Fruit fly (Drosophila melanogaster) whole organism, embryonic: ENCODE results near the gene CG11562.

Experiments used
- Bgb ChIP-seq: fragments of 200-800 bp; sonication (Bioruptor generic); IDR thresholded peaks from 2 replicates; pipeline ENCODE4 v1.3.6; 2022; ENCODE audit warnings: missing biosample characterization, missing genetic modification characterization; ENCODE audit not compliant: partially characterized antibody
- CG10209 ChIP-seq: fragments of 200-800 bp; sonication (Bioruptor generic); optimal IDR thresholded peaks from 3 replicates; lab custom pipeline; 2017; ENCODE audit warnings: missing biosample characterization, mild to moderate bottlenecking, missing genetic modification characterization, missing genetic modification reagents
- CG10321 ChIP-seq: fragments of 200-800 bp; sonication (Bioruptor generic); IDR thresholded peaks from 2 replicates; pipeline ENCODE4 v1.3.6; 2022; ENCODE audit warnings: missing biosample characterization, missing genetic modification characterization
- CG10565 ChIP-seq: fragments of 200-800 bp; sonication (Bioruptor generic); optimal IDR thresholded peaks from 3 replicates; lab custom pipeline; 2016; ENCODE audit warnings: missing biosample characterization, mild to moderate bottlenecking, missing genetic modification characterization
- CG11723 ChIP-seq: fragments of 200-800 bp; sonication (Bioruptor generic); optimal IDR thresholded peaks from 2 replicates; lab custom pipeline; 2017; ENCODE audit warnings: missing biosample characterization, mild to moderate bottlenecking, missing genetic modification characterization
- CG12391 ChIP-seq: fragments of 200-800 bp; sonication (Bioruptor generic); optimal IDR thresholded peaks from 3 replicates; lab custom pipeline; 2018; ENCODE audit warnings: missing biosample characterization, mild to moderate bottlenecking, missing genetic modification characterization, moderate library complexity
- CG14860 ChIP-seq: fragments of 200-800 bp; sonication (Bioruptor generic); IDR thresholded peaks from 3 replicates; pipeline ENCODE4 v1.3.6; 2022; ENCODE audit warnings: missing biosample characterization, missing genetic modification characterization; ENCODE audit not compliant: partially characterized antibody
- CG1529 ChIP-seq: fragments of 200-800 bp; sonication (Bioruptor generic); optimal IDR thresholded peaks from 3 replicates; lab custom pipeline; 2018; ENCODE audit warnings: missing biosample characterization, missing genetic modification characterization
- CG1603 ChIP-seq: fragments of 200-800 bp; sonication (Bioruptor generic); optimal IDR thresholded peaks from 2 replicates; lab custom pipeline; 2019; ENCODE audit warnings: missing biosample characterization, mild to moderate bottlenecking, missing genetic modification characterization, moderate library complexity
- CG17361 ChIP-seq: fragments of 200-800 bp; sonication (Bioruptor generic); IDR thresholded peaks from 3 replicates; pipeline ENCODE4 v1.3.6; 2022; ENCODE audit warnings: missing biosample characterization, missing genetic modification characterization
- CG17912 ChIP-seq: fragments of 200-800 bp; sonication (Bioruptor generic); optimal IDR thresholded peaks from 2 replicates; lab custom pipeline; 2018; ENCODE audit warnings: missing biosample characterization, mild to moderate bottlenecking, missing genetic modification characterization
- CG18262 ChIP-seq: fragments of 200-800 bp; optimal IDR thresholded peaks from 3 replicates; lab custom pipeline; 2019; ENCODE audit warnings: missing biosample characterization, mild to moderate bottlenecking, missing genetic modification characterization, moderate library complexity
- CG2116 ChIP-seq: fragments of 200-800 bp; sonication (Bioruptor generic); optimal IDR thresholded peaks from 3 replicates; lab custom pipeline; 2018; ENCODE audit warnings: missing biosample characterization, mild to moderate bottlenecking, missing genetic modification characterization
- CG3281 ChIP-seq: fragments of 200-800 bp; sonication (Bioruptor generic); optimal IDR thresholded peaks from 3 replicates; lab custom pipeline; 2017; ENCODE audit warnings: missing biosample characterization, mild to moderate bottlenecking, missing genetic modification characterization
- CG34422 ChIP-seq: fragments of 200-800 bp; sonication (Bioruptor generic); IDR thresholded peaks from 3 replicates; pipeline ENCODE4 v1.3.6; 2022; ENCODE audit warnings: missing biosample characterization, missing genetic modification characterization
- CG4617 ChIP-seq: fragments of 200-800 bp; sonication (Bioruptor generic); optimal IDR thresholded peaks from 3 replicates; lab custom pipeline; 2016; ENCODE audit warnings: missing biosample characterization, missing genetic modification characterization, borderline replicate concordance
- CG7839 ChIP-seq: fragments of 200-800 bp; sonication (Bioruptor generic); optimal IDR thresholded peaks from 3 replicates; lab custom pipeline; 2018; ENCODE audit warnings: missing biosample characterization, mild to moderate bottlenecking, missing genetic modification characterization, moderate library complexity
- CG7928 ChIP-seq: fragments of 200-800 bp; sonication (Bioruptor generic); optimal IDR thresholded peaks from 2 replicates; lab custom pipeline; 2017; ENCODE audit warnings: missing biosample characterization, mild to moderate bottlenecking, missing genetic modification characterization
- CG9609 ChIP-seq: fragments of 200-800 bp; sonication (Bioruptor generic); optimal IDR thresholded peaks from 3 replicates; lab custom pipeline; 2016; ENCODE audit warnings: missing biosample characterization, missing genetic modification characterization
- CG9797 ChIP-seq: fragments of 200-800 bp; sonication (Bioruptor generic); optimal IDR thresholded peaks from 3 replicates; lab custom pipeline; 2018; ENCODE audit warnings: missing biosample characterization, mild to moderate bottlenecking, missing genetic modification characterization
- E2f2 ChIP-seq: fragments of 200-800 bp; sonication (Bioruptor generic); IDR thresholded peaks from 2 replicates; pipeline ENCODE4 v1.3.6; 2022; ENCODE audit warnings: missing biosample characterization, missing genetic modification characterization
- Ets65A ChIP-seq: fragments of 200-800 bp; sonication (Bioruptor generic); peaks from one replicate; lab custom pipeline; 2016; ENCODE audit warnings: missing biosample characterization, missing genetic modification characterization
- Ets97D ChIP-seq: fragments of 200-800 bp; sonication (Bioruptor generic); optimal IDR thresholded peaks from 3 replicates; lab custom pipeline; 2016; ENCODE audit warnings: missing biosample characterization, missing genetic modification characterization
- Fer1 ChIP-seq: fragments of 200-800 bp; sonication (Bioruptor generic); optimal IDR thresholded peaks from 2 replicates; lab custom pipeline; 2017; ENCODE audit warnings: missing biosample characterization, mild to moderate bottlenecking, missing genetic modification characterization
- Gug ChIP-seq: fragments of 200-800 bp; sonication (Bioruptor generic); IDR thresholded peaks from 4 replicates; pipeline ENCODE4 v1.3.6; 2022; ENCODE audit warnings: missing biosample characterization, missing genetic modification characterization
- HLHmδ ChIP-seq: fragments of 200-800 bp; sonication (Bioruptor generic); optimal IDR thresholded peaks from 2 replicates; lab custom pipeline; 2018; ENCODE audit warnings: missing biosample characterization, mild to moderate bottlenecking, missing genetic modification characterization, moderate library complexity
- HmgZ ChIP-seq: fragments of 200-800 bp; sonication (Bioruptor generic); optimal IDR thresholded peaks from 2 replicates; lab custom pipeline; 2018; ENCODE audit warnings: missing biosample characterization, mild to moderate bottlenecking, missing genetic modification characterization
- MBD-R2 ChIP-seq: fragments of 200-800 bp; sonication (Bioruptor generic); IDR thresholded peaks from 2 replicates; pipeline ENCODE4 v1.3.6; 2022; ENCODE audit warnings: missing biosample characterization, missing genetic modification characterization
- NC2β ChIP-seq: fragments of 200-800 bp; sonication (Bioruptor generic); optimal IDR thresholded peaks from 2 replicates; lab custom pipeline; 2016; ENCODE audit warnings: missing biosample characterization, missing genetic modification characterization
- Nf-YC ChIP-seq: fragments of 200-800 bp; optimal IDR thresholded peaks from 3 replicates; lab custom pipeline; 2019; ENCODE audit warnings: missing biosample characterization, mild to moderate bottlenecking, missing genetic modification characterization, moderate library complexity
- Scr ChIP-seq: fragments of 200-800 bp; sonication (Bioruptor generic); IDR thresholded peaks from 2 replicates; pipeline ENCODE4 v1.3.6; 2022; ENCODE audit warnings: missing biosample characterization, missing genetic modification characterization; ENCODE audit not compliant: partially characterized antibody
- Stat92E ChIP-seq, 3 experiments: fragments of >200 bp in 2 of 3; fragments of 200-800 bp in 1 of 3; sonication (Bioruptor generic) in 1 of 3; optimal IDR thresholded peaks; 2 replicates each; lab custom pipeline; 2017 to 2019; ENCODE audit warnings: missing biosample characterization in 3 of 3, missing genetic modification characterization in 3 of 3, mild to moderate bottlenecking in 1 of 3, moderate library complexity in 1 of 3
- bowl ChIP-seq: fragments of 200-800 bp; sonication (Bioruptor generic); IDR thresholded peaks from 2 replicates; pipeline ENCODE4 v1.3.6; 2022; ENCODE audit warnings: missing biosample characterization, missing genetic modification characterization
- bsh ChIP-seq, 2 experiments: fragments of 200-800 bp; sonication (Bioruptor generic); optimal IDR thresholded peaks; 2 replicates each; lab custom pipeline; 2017 to 2018; ENCODE audit warnings: mild to moderate bottlenecking in 2 of 2, missing biosample characterization in 2 of 2, missing genetic modification characterization in 2 of 2, moderate library complexity in 1 of 2
- caup ChIP-seq: fragments of 200-800 bp; sonication (Bioruptor generic); optimal IDR thresholded peaks from 3 replicates; lab custom pipeline; 2017; ENCODE audit warnings: missing biosample characterization, mild to moderate bottlenecking, missing genetic modification characterization, moderate library complexity; ENCODE audit not compliant: severe bottlenecking
- fu2 ChIP-seq: fragments of 200-800 bp; sonication (Bioruptor generic); optimal IDR thresholded peaks from 2 replicates; lab custom pipeline; 2016; ENCODE audit warnings: missing biosample characterization, missing genetic modification characterization
- gfzf ChIP-seq: fragments of 200-800 bp; sonication (Bioruptor generic); optimal IDR thresholded peaks from 2 replicates; lab custom pipeline; 2016; ENCODE audit warnings: missing biosample characterization, mild to moderate bottlenecking, missing genetic modification characterization, moderate library complexity
- grau ChIP-seq: fragments of 200-800 bp; optimal IDR thresholded peaks from 3 replicates; lab custom pipeline; 2019; ENCODE audit warnings: missing biosample characterization, mild to moderate bottlenecking, missing genetic modification characterization, moderate library complexity
- hb ChIP-seq: fragments of 200-800 bp; sonication (Bioruptor generic); IDR thresholded peaks from 3 replicates; pipeline ENCODE4 v1.3.6; 2022; ENCODE audit warnings: missing biosample characterization, missing genetic modification characterization; ENCODE audit not compliant: partially characterized antibody
- inv ChIP-seq: fragments of 200-800 bp; sonication (Bioruptor generic); IDR thresholded peaks from 2 replicates; pipeline ENCODE4 v1.3.6; 2022; ENCODE audit warnings: missing biosample characterization, missing genetic modification characterization; ENCODE audit not compliant: partially characterized antibody
- knrl ChIP-seq: fragments of 200-800 bp; sonication (Bioruptor generic); IDR thresholded peaks from 3 replicates; pipeline ENCODE4 v1.3.6; 2022; ENCODE audit warnings: missing biosample characterization, missing genetic modification characterization; ENCODE audit not compliant: partially characterized antibody
- lov ChIP-seq, 2 experiments: fragments of 200-800 bp in 1 of 2; fragments of >200 bp in 1 of 2; sonication (Bioruptor generic) in 1 of 2; IDR thresholded peaks in 1 of 2; optimal IDR thresholded peaks in 1 of 2; 2 replicates in 1 of 2; 3 replicates in 1 of 2; pipeline versions ENCODE4 v1.3.6 to Lab custom; 2017 to 2022; ENCODE audit warnings: missing biosample characterization in 1 of 2, missing genetic modification characterization in 1 of 2
- mirr ChIP-seq: fragments of 200-800 bp; sonication (Bioruptor generic); optimal IDR thresholded peaks from 3 replicates; lab custom pipeline; 2018; ENCODE audit warnings: missing biosample characterization, mild to moderate bottlenecking, missing genetic modification characterization
- nmo ChIP-seq: fragments of 200-800 bp; sonication (Bioruptor generic); optimal IDR thresholded peaks from 2 replicates; lab custom pipeline; 2018; ENCODE audit warnings: missing biosample characterization, mild to moderate bottlenecking, missing genetic modification characterization, moderate library complexity
- phol ChIP-seq: fragments of 200-800 bp; sonication (Bioruptor generic); optimal IDR thresholded peaks from 3 replicates; lab custom pipeline; 2018; ENCODE audit warnings: missing biosample characterization, mild to moderate bottlenecking, missing genetic modification characterization, moderate library complexity
- pzg ChIP-seq: fragments of 200-800 bp; sonication (Bioruptor generic); optimal IDR thresholded peaks from 3 replicates; lab custom pipeline; 2018; ENCODE audit warnings: missing biosample characterization, mild to moderate bottlenecking, missing genetic modification characterization, moderate library complexity
- sob ChIP-seq: fragments of 200-800 bp; sonication (Bioruptor generic); IDR thresholded peaks from 2 replicates; pipeline ENCODE4 v1.3.6; 2022; ENCODE audit warnings: missing biosample characterization, missing genetic modification characterization
- toy ChIP-seq: fragments of 200-800 bp; sonication (Bioruptor generic); IDR thresholded peaks from 2 replicates; pipeline ENCODE4 v1.3.6; 2022; ENCODE audit warnings: missing biosample characterization, missing genetic modification characterization
- vvl ChIP-seq: fragments of 200-800 bp; sonication (Bioruptor generic); IDR thresholded peaks from 2 replicates; pipeline ENCODE4 v1.3.6; 2022; ENCODE audit warnings: missing biosample characterization, missing genetic modification characterization

Gene CG11562

DNA sequence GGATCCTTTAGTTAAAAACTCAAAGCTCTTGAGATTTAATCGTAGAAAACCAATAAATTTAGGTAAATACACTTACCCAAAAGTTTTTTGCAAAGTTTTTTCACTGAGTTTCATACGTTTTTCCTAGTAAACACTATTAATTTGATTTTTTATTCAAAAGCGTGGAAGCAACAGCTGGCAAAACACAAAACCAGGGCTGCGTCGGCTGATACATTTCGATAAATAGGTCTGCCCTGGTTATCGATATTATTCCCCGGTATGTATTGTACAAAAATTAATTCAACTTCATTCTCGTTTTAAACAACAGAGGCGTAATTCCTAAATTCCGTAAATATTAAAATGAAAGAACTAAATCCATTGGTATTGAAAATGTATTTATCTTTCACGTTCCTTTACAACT, 20.7 kb upstream of the CG11562 start, which contains the start of gene Dus1 (continued):
- TF ChIP-seq phol (tag; lab: Kevin White, UChicago) (peak; percentile 18), CG9609 (no peak), gfzf (GFP tag; lab: Kevin White, UChicago) (peak; percentile 3), HmgZ (tag; lab: Kevin White, UChicago) (peak; percentile 48), lov (optimal IDR thresholded peaks at IDR 0.05; lab: Kevin White, UChicago) (no peak), lov (GFP tag; IDR thresholded peaks at IDR 0.05; lab: Robert Waterston, UW) (no peak), CG18262 (tag; lab: Kevin White, UChicago) (no peak), NC2β (GFP tag; lab: Kevin White, UChicago) (no peak), Ets97D (GFP tag; lab: Kevin White, UChicago) (peak; percentile 50), MBD-R2 (GFP tag; lab: Robert Waterston, UW) (peak; percentile 97), pzg (GFP tag; lab: Kevin White, UChicago) (peak; percentile 71), CG10565 (GFP tag; lab: Kevin White, UChicago) (no peak), CG3281 (GFP tag; lab: Kevin White, UChicago) (peak; percentile 34), Fer1 (GFP tag; lab: Kevin White, UChicago) (peak; percentile 48), CG1603 (tag; lab: Kevin White, UChicago) (peak; percentile 59), caup (no peak), CG17912 (GFP tag; lab: Kevin White, UChicago) (no peak), inv (GFP tag; lab: Robert Waterston, UW) (peak; percentile 52), grau (tag; lab: Kevin White, UChicago) (peak; percentile 7), CG10321 (GFP tag; lab: Robert Waterston, UW) (no peak), CG2116 (GFP tag; lab: Kevin White, UChicago) (peak; percentile 92), fu2 (no peak), nmo (GFP tag; lab: Kevin White, UChicago) (peak; percentile 2), sob (peak; percentile 20; the same call in 1 of the 2 replicates), HLHmδ (GFP tag; lab: Kevin White, UChicago) (no peak), CG17361 (GFP tag; lab: Robert Waterston, UW) (0 out of 3 replicates have a peak, but pooled peaks have one; percentile 15), CG12391 (tag; lab: Kevin White, UChicago) (no peak), Nf-YC (tag; lab: Kevin White, UChicago) (peak; percentile 6), CG7928 (GFP tag; lab: Kevin White, UChicago) (peak; percentile 97), mirr (GFP tag; lab: Kevin White, UChicago) (no peak), bsh (GFP tag; optimal IDR thresholded peaks at IDR 0.05; lab: Kevin White, UChicago) (no peak), knrl (GFP tag; lab: Robert Waterston, UW) (peak; percentile 42; the same call in 1 of the 3 replicates), vvl (GFP tag; lab: Robert Waterston, UW) (peak; percentile 75), CG9797 (GFP tag; lab: Kevin White, UChicago) (peak; percentile 13), CG4617 (GFP tag; lab: Kevin White, UChicago) (peak; percentile 44), toy (GFP tag; lab: Robert Waterston, UW) (no peak), E2f2 (peak; percentile 75), CG7839 (tag; lab: Kevin White, UChicago) (no peak), Ets65A (GFP tag; lab: Kevin White, UChicago) (no peak), hb (GFP tag; lab: Robert Waterston, UW) (peak; percentile 59; the same call in 2 of the 3 replicates), CG34422 (GFP tag; lab: Robert Waterston, UW) (peak; percentile 49; the same call in 1 of the 3 replicates), CG10209 (no peak), bowl (GFP tag; lab: Robert Waterston, UW) (no peak), Scr (peak; percentile 70), Stat92E (GFP tag; optimal IDR thresholded peaks at IDR 0.05; lab: Kevin White, UChicago) (peak in 1 of 3 experiments; percentile 64), CG1529 (GFP tag; lab: Kevin White, UChicago) (no peak), CG14860 (peak; percentile 58; the same call in 2 of the 3 replicates), CG11723 (no peak), Bgb (peak; percentile 64), Gug (GFP tag; lab: Robert Waterston, UW) (no peak)
